Worm (Caenorhabditis elegans): Measurements from ENCODE around the gene C27A7.6.
A peak's percentile ranks its signal among the peaks of the same experiment; 100 is the strongest.
"Not testable (repeated sequence)": the region's sequence is repeated elsewhere in the genome, so short reads cannot be mapped to it uniquely, and the experiment has no call there.

Gene C27A7.6

ce11 chrV:12130688-12131087 is at the start of gene C27A7.6:
Gene C27A7.6 (minus strand): TSS chrV:12130788.
- TF ChIP-seq tbx-9 (tag; optimal IDR thresholded peaks at IDR 0.05; ENCODE audit: borderline replicate concordance); gei-17 (GFP tag; optimal IDR thresholded peaks at IDR 0.05); him-1 (tag; optimal IDR thresholded peaks at IDR 0.05): not testable (repeated sequence)

DNA sequence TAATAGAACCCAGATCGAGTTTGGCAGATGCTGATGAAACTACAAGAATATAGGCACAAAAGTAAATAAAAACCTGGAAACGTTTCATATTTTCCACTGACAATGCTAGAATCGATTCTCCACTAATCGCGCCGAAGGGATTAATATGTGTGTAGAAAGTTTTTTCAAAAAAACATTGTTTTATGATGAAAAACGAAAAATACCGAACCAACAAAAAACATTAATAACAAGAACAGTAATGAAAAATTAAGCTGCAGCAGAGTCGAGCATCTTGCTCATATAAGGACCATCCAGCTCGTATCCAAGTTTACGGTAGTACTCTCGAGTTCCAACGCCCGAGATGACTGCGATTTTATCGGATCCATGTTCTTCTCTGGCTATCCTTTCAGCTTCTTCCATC is 48.8 kb upstream of the C27A7.6 start, which contains the start of gene clec-224:
Gene clec-224 (minus strand): TSS at position 101 of the 400 bp plus-strand sequence.
- TF ChIP-seq mes-4 (tag; optimal IDR thresholded peaks at IDR 0.05) = no peak
- no peak for TF ChIP-seq die-1 (tag; optimal IDR thresholded peaks at IDR 0.05)
- no peak for TF ChIP-seq egl-18 (GFP tag; IDR thresholded peaks at IDR 0.05)
- TF ChIP-seq atf-7 (tag; optimal IDR thresholded peaks at IDR 0.05) = no peak
- TF ChIP-seq egrh-3 (GFP tag; IDR thresholded peaks at IDR 0.05) = no peak
- TF ChIP-seq bed-1 (GFP tag; IDR thresholded peaks at IDR 0.05) = no peak
- TF ChIP-seq ztf-6 (GFP tag; IDR thresholded peaks at IDR 0.05) = no peak
- no peak for TF ChIP-seq ceh-27 (GFP tag; optimal IDR thresholded peaks at IDR 0.05)
- no peak for TF ChIP-seq B0019.2 (GFP tag; conservative IDR thresholded peaks at IDR 0.05)
- no peak for TF ChIP-seq B0336.3 (GFP tag; IDR thresholded peaks at IDR 0.05)
- no peak for TF ChIP-seq madf-6 (GFP tag; IDR thresholded peaks at IDR 0.05)

ce11 chrV:12170114-12170513 is 39.5 kb upstream of the C27A7.6 start, which contains the start of gene ZK863.1:
Gene ZK863.1 (minus strand): TSS chrV:12170214.
- TF ChIP-seq mes-4 (tag; optimal IDR thresholded peaks at IDR 0.05) = no peak
- no peak for TF ChIP-seq snpc-3.4 (tag; optimal IDR thresholded peaks at IDR 0.05)
- TF ChIP-seq mcd-1 (GFP tag; IDR thresholded peaks at IDR 0.05) = no peak
- no peak for TF ChIP-seq sea-2 (GFP tag; IDR thresholded peaks at IDR 0.05)
- TF ChIP-seq ztf-3 (GFP tag; optimal IDR thresholded peaks at IDR 0.05) = no peak
- no peak for TF ChIP-seq ceh-27 (GFP tag; optimal IDR thresholded peaks at IDR 0.05)
- TF ChIP-seq nfyb-1 (GFP tag; IDR thresholded peaks at IDR 0.05) = no peak
- TF ChIP-seq athp-1 (tag; optimal IDR thresholded peaks at IDR 0.05) = no peak
- no peak for TF ChIP-seq F52B5.7 (tag; optimal IDR thresholded peaks at IDR 0.05)

ce11 chrV:12167653-12168052 is 37.1 kb upstream of the C27A7.6 start, which contains the start of gene col-37:
Gene col-37 (minus strand): TSS chrV:12167753.
- TF ChIP-seq K12H6.12 (tag; optimal IDR thresholded peaks at IDR 0.05) = no peak
- no peak for TF ChIP-seq snpc-1.1 (tag; optimal IDR thresholded peaks at IDR 0.05; ENCODE audit: insufficient read depth)
- TF ChIP-seq tlf-1 (GFP tag; optimal IDR thresholded peaks at IDR 0.05) = no peak
- no peak for TF ChIP-seq cebp-1 (GFP tag; IDR thresholded peaks at IDR 0.05)
- TF ChIP-seq cebp-1 (tag; optimal IDR thresholded peaks at IDR 0.05) = no peak
- TF ChIP-seq die-1 (tag; optimal IDR thresholded peaks at IDR 0.05) = no peak
- TF ChIP-seq egrh-3 (GFP tag; IDR thresholded peaks at IDR 0.05) = no peak
- no peak for TF ChIP-seq F22D6.2 (tag; optimal IDR thresholded peaks at IDR 0.05)
- no peak for TF ChIP-seq ceh-58 (GFP tag; IDR thresholded peaks at IDR 0.05)
- TF ChIP-seq repo-1 (tag; optimal IDR thresholded peaks at IDR 0.05) = no peak
- no peak for TF ChIP-seq Y79H2A.3 (GFP tag; conservative IDR thresholded peaks at IDR 0.05)

- no peak for TF ChIP-seq attf-6 (GFP tag; IDR thresholded peaks at IDR 0.05)
- peak; percentile 96 for TF ChIP-seq egrh-3 (GFP tag; IDR thresholded peaks at IDR 0.05)
- 0 out of 2 replicates have a peak, but pooled peaks have one; percentile 66 for TF ChIP-seq aptf-3 (GFP tag; IDR thresholded peaks at IDR 0.05)
These were observed 36.4 kb upstream of the C27A7.6 start for ce11 chrV:12167031-12167430.
